Fruit fly (Drosophila melanogaster): ENCODE data around the gene ND-20L.

ND-20L gene

DNA sequence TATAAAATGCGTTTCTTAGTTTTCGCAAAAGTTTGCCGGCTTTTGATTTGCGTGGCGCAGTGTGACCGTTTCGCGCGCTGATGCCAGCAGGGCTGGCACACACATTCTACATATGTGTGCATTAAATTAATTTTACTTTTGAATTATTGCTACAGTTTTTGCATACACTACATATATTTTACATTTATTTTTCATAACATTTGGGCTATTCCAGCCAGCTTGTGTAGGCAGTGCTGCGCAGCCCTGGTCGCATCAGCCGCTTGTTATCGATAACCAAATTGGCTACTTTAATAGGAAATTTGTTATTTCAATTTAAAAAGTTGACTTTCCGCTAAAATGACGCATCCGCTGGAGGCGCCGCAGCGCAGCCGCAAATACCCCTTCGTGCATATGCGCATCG, 26.3 kb upstream of the ND-20L start, which contains the start of the genes CG2321 and CG2006 (continued):
- TF ChIP-seq CG10209 (GFP tag; optimal IDR thresholded peaks at IDR 0.05) (no peak), kah (GFP tag; optimal IDR thresholded peaks at IDR 0.05) (no peak), CG8478 (optimal IDR thresholded peaks at IDR 0.05) (no peak), CG2120 (GFP tag; optimal IDR thresholded peaks at IDR 0.05) (peak; percentile 79), stwl (tag; optimal IDR thresholded peaks at IDR 0.05) (peak; percentile 97), jigr1 (GFP tag; IDR thresholded peaks at IDR 0.05) (no peak), CG18619 (GFP tag; optimal IDR thresholded peaks at IDR 0.05) (peak; percentile 30), CG14441 (GFP tag; IDR thresholded peaks at IDR 0.05) (peak; percentile 36; the same call in 1 of the 2 replicates), Dref (GFP tag; IDR thresholded peaks at IDR 0.05) (peak; percentile 77), CG2199 (GFP tag; IDR thresholded peaks at IDR 0.05) (peak; percentile 57; the same call in 1 of the 3 replicates), stc (GFP tag; IDR thresholded peaks at IDR 0.05) (no peak), fd102C (GFP tag; optimal IDR thresholded peaks at IDR 0.05) (no peak), ato (GFP tag; IDR thresholded peaks at IDR 0.05; ENCODE audit: partially characterized antibody) (no peak; the same call in 1 of the 2 replicates), dmrt99B (tag; optimal IDR thresholded peaks at IDR 0.05) (no peak), CG9727 (GFP tag; optimal IDR thresholded peaks at IDR 0.05) (peak; percentile 8), CkIIα-i1 (GFP tag; IDR thresholded peaks at IDR 0.05) (no peak), CG7745 (tag; optimal IDR thresholded peaks at IDR 0.05) (no peak), chinmo (GFP tag; IDR thresholded peaks at IDR 0.05; ENCODE audit: partially characterized antibody) (peak; percentile 81; the same call in 3 of the 4 replicates), gt (GFP tag; IDR thresholded peaks at IDR 0.05) (no peak), Bgb (GFP tag; IDR thresholded peaks at IDR 0.05; ENCODE audit: partially characterized antibody) (peak; percentile 82), Taf1 (GFP tag; IDR thresholded peaks at IDR 0.05) (no peak), Spps (tag; optimal IDR thresholded peaks at IDR 0.05) (no peak), CG2889 (GFP tag; IDR thresholded peaks at IDR 0.05) (no peak), CG18764 (GFP tag; optimal IDR thresholded peaks at IDR 0.05) (peak; percentile 40), dmrt11E (tag; optimal IDR thresholded peaks at IDR 0.05) (peak; percentile 53), CG12071 (GFP tag; optimal IDR thresholded peaks at IDR 0.05) (no peak), en (GFP tag; optimal IDR thresholded peaks at IDR 0.05) (no peak), p53 (GFP tag; optimal IDR thresholded peaks at IDR 0.05) (peak; percentile 30), sens (GFP tag) (peak; percentile 93), CG34422 (GFP tag; IDR thresholded peaks at IDR 0.05) (peak; percentile 92), CG34224 (GFP tag; IDR thresholded peaks at IDR 0.05; ENCODE audit: partially characterized antibody) (peak; percentile 80), Camta (GFP tag; optimal IDR thresholded peaks at IDR 0.05) (peak; percentile 19), NC2β (GFP tag; optimal IDR thresholded peaks at IDR 0.05) (peak; percentile 53), CG15601 (tag; optimal IDR thresholded peaks at IDR 0.05) (peak; percentile 26), sd (tag; optimal IDR thresholded peaks at IDR 0.05) (no peak), CG7839 (tag; optimal IDR thresholded peaks at IDR 0.05) (no peak), CG2129 (GFP tag; IDR thresholded peaks at IDR 0.05; ENCODE audit: partially characterized antibody) (no peak), dm (GFP tag; optimal IDR thresholded peaks at IDR 0.05) (peak; percentile 54), tll (GFP tag; optimal IDR thresholded peaks at IDR 0.05) (peak in 1 of 2 experiments; percentile 74), CG3838 (GFP tag; optimal IDR thresholded peaks at IDR 0.05) (no peak), Scr (GFP tag; IDR thresholded peaks at IDR 0.05; ENCODE audit: partially characterized antibody) (peak; percentile 57), CG10274 (GFP tag; optimal IDR thresholded peaks at IDR 0.05) (no peak), Atf6 (GFP tag; IDR thresholded peaks at IDR 0.05) (no peak), CG31441 (GFP tag; IDR thresholded peaks at IDR 0.05) (no peak; the same call in 1 of the 2 replicates), schlank (tag; optimal IDR thresholded peaks at IDR 0.05) (no peak), CG8924 (tag; optimal IDR thresholded peaks at IDR 0.05) (peak; percentile 20), CG6654 (GFP tag; optimal IDR thresholded peaks at IDR 0.05) (no peak), lmd (GFP tag; IDR thresholded peaks at IDR 0.05) (peak; percentile 63), nmo (GFP tag; optimal IDR thresholded peaks at IDR 0.05) (peak; percentile 70), klu (GFP tag; IDR thresholded peaks at IDR 0.05) (no peak), caup (GFP tag; optimal IDR thresholded peaks at IDR 0.05; ENCODE audit: severe bottlenecking) (peak; percentile 41)
